Worm (Caenorhabditis elegans) whole organism, L4 larva: Measurements from ENCODE around the gene C25F6.8.

Experiments
- F44E2.7 ChIP-seq: fragments of 200-800 bp; sonication (Bioruptor generic); IDR thresholded peaks from 2 replicates; pipeline ENCODE4 v2.1.2; 2022; ENCODE audit warnings: missing genetic modification characterization, missing compliant biosample characterization
- R02D3.7 ChIP-seq: fragments of 150-350 bp; sonication (generic microtip); optimal IDR thresholded peaks from 3 replicates; lab custom pipeline; 2014; ENCODE audit warnings: missing biosample characterization, missing genetic modification characterization
- T20F7.1 ChIP-seq: fragments of 200-800 bp; sonication (Bioruptor generic); optimal IDR thresholded peaks from 2 replicates; lab custom pipeline; 2018; ENCODE audit warnings: mild to moderate bottlenecking, missing genetic modification characterization, missing compliant biosample characterization
- Y75B8A.6 ChIP-seq: fragments of 200-800 bp; sonication (Bioruptor generic); IDR thresholded peaks from 2 replicates; pipeline ENCODE4 v1.3.6; 2022; ENCODE audit warnings: missing genetic modification reagents, missing genetic modification characterization, missing compliant biosample characterization
- aha-1 ChIP-seq: fragments of 150-350 bp; peaks from one replicate; lab custom pipeline; 2014; ENCODE audit warnings: missing biosample characterization, missing genetic modification characterization
- cey-2 ChIP-seq: sonication (generic microtip); optimal IDR thresholded peaks from 3 replicates; lab custom pipeline; 2017; ENCODE audit warnings: missing genetic modification characterization, mild to moderate bottlenecking, missing compliant biosample characterization, antibody characterized with exemption, borderline replicate concordance; ENCODE audit not compliant: insufficient read depth
- daf-12 ChIP-seq: fragments of 150-350 bp; optimal IDR thresholded peaks from 2 replicates; lab custom pipeline; 2014; ENCODE audit warnings: missing biosample characterization, missing genetic modification reagents, missing genetic modification characterization
- daf-16 ChIP-seq, 3 experiments: sonication (generic microtip); optimal IDR thresholded peaks; 2 replicates each; lab custom pipeline; 2016 to 2017; ENCODE audit warnings: missing genetic modification characterization in 3 of 3, missing genetic modification reagents in 3 of 3, mild to moderate bottlenecking in 2 of 3, missing compliant biosample characterization in 2 of 3, missing biosample characterization in 1 of 3, moderate library complexity in 1 of 3
- daf-19 ChIP-seq: fragments of 200-800 bp; sonication (Bioruptor generic); conservative IDR thresholded peaks from 2 replicates; pipeline ENCODE4 v1.3.6; 2022; ENCODE audit warnings: missing genetic modification characterization, missing compliant biosample characterization
- daf-8 ChIP-seq: fragments of 200-800 bp; sonication (Bioruptor generic); IDR thresholded peaks from 2 replicates; pipeline ENCODE4 v1.3.6; 2022; ENCODE audit warnings: missing genetic modification characterization, missing compliant biosample characterization
- dmd-6 ChIP-seq: fragments of 200-800 bp; sonication (Bioruptor generic); IDR thresholded peaks from 2 replicates; pipeline ENCODE4 v1.3.6; 2022; ENCODE audit warnings: missing genetic modification reagents, missing genetic modification characterization, missing compliant biosample characterization
- dve-1 ChIP-seq: sonication (generic microtip); optimal IDR thresholded peaks from 2 replicates; lab custom pipeline; 2017; ENCODE audit warnings: antibody characterized with exemption, mild to moderate bottlenecking, missing genetic modification characterization, missing compliant biosample characterization; ENCODE audit not compliant: insufficient read depth
- fos-1 ChIP-seq: fragments of 150-350 bp; optimal IDR thresholded peaks from 2 replicates; lab custom pipeline; 2014; ENCODE audit warnings: missing biosample characterization, missing genetic modification characterization
- gei-8 ChIP-seq: fragments of 200-800 bp; sonication (Bioruptor generic); optimal IDR thresholded peaks from 2 replicates; lab custom pipeline; 2018; ENCODE audit warnings: mild to moderate bottlenecking, missing genetic modification characterization, missing compliant biosample characterization
- hlh-11 ChIP-seq: fragments of 200-800 bp; sonication (Bioruptor generic); optimal IDR thresholded peaks from 2 replicates; lab custom pipeline; 2018; ENCODE audit warnings: mild to moderate bottlenecking, missing genetic modification characterization, missing compliant biosample characterization
- hlh-30 ChIP-seq: sonication (generic microtip); optimal IDR thresholded peaks from 2 replicates; lab custom pipeline; 2017; ENCODE audit warnings: antibody characterized with exemption, mild to moderate bottlenecking, missing genetic modification characterization, missing compliant biosample characterization; ENCODE audit not compliant: insufficient read depth
- lin-15B ChIP-seq: fragments of 150-350 bp; sonication (generic microtip); optimal IDR thresholded peaks from 3 replicates; lab custom pipeline; 2014; ENCODE audit warnings: missing biosample characterization, missing genetic modification characterization
- lsy-2 ChIP-seq, 2 experiments: fragments of 150-350 bp in 1 of 2; sonication (generic microtip) in 1 of 2; optimal IDR thresholded peaks; 2 replicates each; lab custom pipeline; 2014 to 2017; ENCODE audit warnings: missing biosample characterization in 2 of 2, missing genetic modification characterization in 2 of 2
- mdl-1 ChIP-seq, 2 experiments: fragments of 150-350 bp in 1 of 2; sonication (generic microtip) in 1 of 2; optimal IDR thresholded peaks; 2 replicates each; lab custom pipeline; 2014 to 2017; ENCODE audit warnings: missing biosample characterization in 2 of 2, missing genetic modification characterization in 2 of 2
- mep-1 ChIP-seq: fragments of 150-350 bp; sonication (generic microtip); optimal IDR thresholded peaks from 3 replicates; lab custom pipeline; 2014; ENCODE audit warnings: missing biosample characterization, missing genetic modification characterization
- mes-2 ChIP-seq: sonication (generic microtip); optimal IDR thresholded peaks from 2 replicates; lab custom pipeline; 2016; ENCODE audit warnings: missing genotype, mild to moderate bottlenecking, missing genetic modification characterization, missing compliant biosample characterization; ENCODE audit not compliant: poor library complexity, severe bottlenecking
- mxl-3 ChIP-seq: fragments of 200-800 bp; sonication (Bioruptor generic); optimal IDR thresholded peaks from 2 replicates; lab custom pipeline; 2018; ENCODE audit warnings: mild to moderate bottlenecking, missing genetic modification characterization, missing compliant biosample characterization
- nhr-237 ChIP-seq: sonication (generic microtip); optimal IDR thresholded peaks from 2 replicates; lab custom pipeline; 2017; ENCODE audit warnings: missing biosample characterization, missing genetic modification characterization
- nhr-28 ChIP-seq: fragments of 150-350 bp; optimal IDR thresholded peaks from 2 replicates; lab custom pipeline; 2014; ENCODE audit warnings: missing biosample characterization, missing genetic modification characterization
- nhr-48 ChIP-seq: sonication (generic microtip); optimal IDR thresholded peaks from 2 replicates; lab custom pipeline; 2016; ENCODE audit warnings: mild to moderate bottlenecking, missing genetic modification characterization, missing compliant biosample characterization
- nhr-6 ChIP-seq: fragments of 150-350 bp; optimal IDR thresholded peaks from 2 replicates; lab custom pipeline; 2014; ENCODE audit warnings: missing biosample characterization, missing genetic modification characterization
- pha-4 ChIP-seq, 2 experiments: fragments of 150-350 bp in 1 of 2; fragments of 200-800 bp in 1 of 2; sonication (Bioruptor generic) in 1 of 2; IDR thresholded peaks in 1 of 2; optimal IDR thresholded peaks in 1 of 2; 2 replicates each; pipeline versions ENCODE4 v1.3.6 to Lab custom; 2014 to 2022; ENCODE audit warnings: missing genetic modification characterization in 2 of 2, missing genetic modification reagents in 2 of 2, missing biosample characterization in 1 of 2, missing compliant biosample characterization in 1 of 2
- php-3 ChIP-seq: fragments of 200-800 bp; sonication (Bioruptor generic); IDR thresholded peaks from 2 replicates; pipeline ENCODE4 v1.3.6; 2022; ENCODE audit warnings: missing genetic modification reagents, missing genetic modification characterization, missing compliant biosample characterization
- pqm-1 ChIP-seq: sonication (generic microtip); optimal IDR thresholded peaks from 2 replicates; lab custom pipeline; 2017; ENCODE audit warnings: missing biosample characterization, missing genetic modification characterization
- rbr-2 ChIP-seq: sonication (generic microtip); optimal IDR thresholded peaks from 2 replicates; lab custom pipeline; 2016; ENCODE audit warnings: missing genotype, missing genetic modification characterization, missing compliant biosample characterization
- skn-1 ChIP-seq: fragments of 150-350 bp; optimal IDR thresholded peaks from 2 replicates; lab custom pipeline; 2014; ENCODE audit warnings: missing biosample characterization, missing genetic modification characterization
- spr-3 ChIP-seq: fragments of 200-800 bp; sonication (Bioruptor generic); optimal IDR thresholded peaks from 2 replicates; lab custom pipeline; 2018; ENCODE audit warnings: mild to moderate bottlenecking, missing genetic modification characterization, missing compliant biosample characterization
- tra-1 ChIP-seq: fragments of 200-800 bp; sonication (Bioruptor generic); IDR thresholded peaks from 2 replicates; pipeline ENCODE4 v1.3.6; 2022; ENCODE audit warnings: missing genetic modification reagents, missing genetic modification characterization, missing compliant biosample characterization
- unc-62 ChIP-seq, 3 experiments: fragments of 150-350 bp in 1 of 3; sonication (generic microtip); optimal IDR thresholded peaks in 2 of 3; peaks in 1 of 3; 1 replicate in 1 of 3; 2 replicates in 2 of 3; lab custom pipeline; 2014 to 2017; ENCODE audit warnings: missing biosample characterization in 3 of 3, missing genetic modification characterization in 3 of 3, missing genetic modification reagents in 3 of 3, missing genotype in 1 of 3
- vab-7 ChIP-seq: fragments of 200-800 bp; sonication (Bioruptor generic); IDR thresholded peaks from 2 replicates; pipeline ENCODE4 v1.3.6; 2022; ENCODE audit warnings: missing genetic modification reagents, missing genetic modification characterization, missing compliant biosample characterization
- zip-11 ChIP-seq: fragments of 200-800 bp; sonication (Bioruptor generic); IDR thresholded peaks from 2 replicates; pipeline ENCODE4 v1.3.6; 2022; ENCODE audit warnings: missing genetic modification characterization, missing compliant biosample characterization
- ztf-7 ChIP-seq: fragments of 150-350 bp; optimal IDR thresholded peaks from 2 replicates; lab custom pipeline; 2014; ENCODE audit warnings: missing biosample characterization, missing genetic modification characterization

The C25F6.8 gene

ce11 chrX:5467820-5468270 is 19.8 kb downstream of the C25F6.8 start, which contains the start of gene dpyd-1:
TSS of gene dpyd-1 (plus strand) at chrX:5467870.
- TF ChIP-seq tra-1 (peak; percentile 63), skn-1 (tag; lab: Kevin White, UChicago) (no peak), nhr-48 (tag; lab: Kevin White, UChicago) (peak; percentile 22), spr-3 (GFP tag; lab: Kevin White, UChicago) (no peak), daf-12 (tag; lab: Kevin White, UChicago) (no peak), mes-2 (tag; lab: Kevin White, UChicago) (peak; percentile 20), aha-1 (tag; lab: Kevin White, UChicago) (peak; percentile 90), lin-15B (tag; lab: Kevin White, UChicago) (no peak), hlh-30 (tag; lab: Kevin White, UChicago) (peak; percentile 72), dmd-6 (GFP tag; lab: Robert Waterston, UW) (peak; percentile 80), rbr-2 (tag; lab: Kevin White, UChicago) (no peak), vab-7 (GFP tag; lab: Robert Waterston, UW) (no peak), T20F7.1 (GFP tag; lab: Kevin White, UChicago) (no peak), mxl-3 (GFP tag; lab: Kevin White, UChicago) (peak; percentile 76), pqm-1 (tag; lab: Kevin White, UChicago) (peak; percentile 59), mep-1 (tag; lab: Kevin White, UChicago) (peak; percentile 21), nhr-237 (tag; lab: Kevin White, UChicago) (no peak), R02D3.7 (tag; lab: Kevin White, UChicago) (no peak), lsy-2 (tag; optimal IDR thresholded peaks at IDR 0.05; lab: Kevin White, UChicago) (no peak), nhr-28 (tag; lab: Kevin White, UChicago) (peak; percentile 50), pha-4 (GFP tag; IDR thresholded peaks at IDR 0.05; lab: Robert Waterston, UW) (no peak), pha-4 (tag; optimal IDR thresholded peaks at IDR 0.05; lab: Kevin White, UChicago) (no peak), unc-62 (GFP tag; optimal IDR thresholded peaks at IDR 0.05 in 1 of 2; lab: Kevin White, UChicago) (no peak), unc-62 (tag; optimal IDR thresholded peaks at IDR 0.05; lab: Kevin White, UChicago) (no peak), dve-1 (tag; lab: Kevin White, UChicago) (peak; percentile 92), daf-16 (GFP tag; optimal IDR thresholded peaks at IDR 0.05; lab: Kevin White, UChicago) (no peak), daf-16 (tag; optimal IDR thresholded peaks at IDR 0.05; lab: Kevin White, UChicago) (peak; percentile 42), php-3 (peak; percentile 66; the same call in 1 of the 2 replicates), gei-8 (GFP tag; lab: Kevin White, UChicago) (no peak), mdl-1 (tag; optimal IDR thresholded peaks at IDR 0.05; lab: Kevin White, UChicago) (peak; percentile 76 to 96), hlh-11 (tag; lab: Kevin White, UChicago) (peak; percentile 54)

DNA sequence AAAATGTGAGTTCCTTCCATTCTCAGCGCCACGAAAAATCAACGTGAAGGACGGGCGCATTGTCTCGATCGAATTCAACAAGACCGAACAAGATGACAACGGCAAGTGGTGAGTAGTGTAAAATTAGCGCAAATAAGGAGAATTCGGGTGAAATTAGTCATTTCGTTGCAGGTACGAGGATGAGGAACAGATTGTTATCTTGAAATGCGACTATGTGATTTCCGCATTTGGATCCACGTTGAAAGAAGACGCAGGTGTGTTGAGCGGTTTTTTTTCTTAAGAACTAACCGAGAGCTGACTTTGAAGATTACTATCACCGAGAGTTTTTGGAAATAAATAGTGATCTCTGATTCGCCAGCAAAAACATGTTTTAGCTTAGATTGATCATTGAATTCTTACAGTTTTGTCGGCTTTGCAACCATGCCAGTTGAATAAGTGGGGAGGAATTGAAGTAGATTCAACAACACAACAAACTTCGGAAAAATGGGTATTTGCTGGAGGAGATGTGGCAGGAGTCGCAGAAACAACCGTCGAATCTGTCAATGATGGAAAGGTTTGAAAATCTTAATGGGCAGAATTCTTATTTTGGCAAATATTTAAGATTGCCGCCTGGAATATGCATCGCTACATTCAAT is 22.2 kb downstream of the C25F6.8 start:
- TF ChIP-seq unc-62 (GFP tag; optimal IDR thresholded peaks at IDR 0.05 in 1 of 2; lab: Kevin White, UChicago) (peak in 1 of 2 experiments; percentile 91), unc-62 (tag; optimal IDR thresholded peaks at IDR 0.05; lab: Kevin White, UChicago) (no peak), mdl-1 (tag; optimal IDR thresholded peaks at IDR 0.05; lab: Kevin White, UChicago) (no peak), lin-15B (tag; lab: Kevin White, UChicago) (no peak), vab-7 (GFP tag; lab: Robert Waterston, UW) (no peak), Y75B8A.6 (GFP tag; lab: Robert Waterston, UW) (no peak), fos-1 (tag; lab: Kevin White, UChicago) (no peak), aha-1 (tag; lab: Kevin White, UChicago) (peak; percentile 41), nhr-6 (tag; lab: Kevin White, UChicago) (no peak), spr-3 (GFP tag; lab: Kevin White, UChicago) (no peak), ztf-7 (no peak), F44E2.7 (GFP tag; lab: Robert Waterston, UW) (no peak), daf-12 (tag; lab: Kevin White, UChicago) (no peak), cey-2 (tag; lab: Kevin White, UChicago) (no peak), skn-1 (tag; lab: Kevin White, UChicago) (no peak), daf-8 (GFP tag; lab: Robert Waterston, UW) (no peak), zip-11 (GFP tag; lab: Robert Waterston, UW) (no peak), daf-19 (GFP tag; lab: Robert Waterston, UW) (no peak)
